Worm (Caenorhabditis elegans): Measurements from ENCODE around the gene srsx-28.

DNA sequence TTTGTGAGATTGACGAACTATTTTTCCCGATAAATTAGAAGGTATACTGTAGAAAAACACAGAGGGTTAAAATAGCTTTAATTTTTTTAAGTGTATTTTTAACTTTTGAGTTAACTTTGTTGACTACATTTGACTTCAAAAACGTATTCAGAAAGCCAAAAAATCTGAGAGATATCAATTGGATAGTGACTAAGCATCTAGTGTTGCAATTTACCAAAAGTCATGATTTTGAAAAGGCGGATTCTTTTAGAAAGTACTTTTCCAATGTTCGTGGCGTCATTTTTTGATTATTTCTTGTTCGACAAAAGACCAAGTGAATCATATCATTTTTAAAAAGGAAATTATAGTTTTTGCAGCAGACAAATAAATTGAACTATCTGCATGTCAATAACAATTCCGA is 16.5 kb downstream of the srsx-28 start:
- TF ChIP-seq ztf-23 (GFP tag; IDR thresholded peaks at IDR 0.05): no peak
- TF ChIP-seq T22C8.4 (GFP tag; IDR thresholded peaks at IDR 0.05): no peak
